Worm (Caenorhabditis elegans): ENCODE data around the gene F26D2.13.

Gene F26D2.13

DNA sequence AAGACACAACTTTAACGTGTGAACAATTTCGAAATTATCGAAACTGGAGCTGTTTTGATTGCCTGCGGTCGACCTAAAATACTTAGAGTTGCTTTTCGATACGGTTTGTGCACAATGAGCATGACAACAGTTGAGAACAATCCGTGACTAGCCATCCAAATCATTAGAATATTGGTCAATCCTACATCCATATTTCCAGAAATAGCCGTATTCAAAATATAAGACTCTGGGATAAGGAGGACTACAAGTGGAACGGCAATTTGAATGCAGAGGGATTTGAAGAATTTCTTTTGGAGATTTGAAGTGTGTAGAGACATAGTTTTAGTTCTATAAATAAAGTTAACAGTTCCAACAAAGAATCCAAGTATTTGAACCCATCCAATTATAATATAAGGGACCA is 24.0 kb upstream of the F26D2.13 start:
- TF ChIP-seq sdz-12 (GFP tag; optimal IDR thresholded peaks at IDR 0.05) (no peak), snpc-1.2 (GFP tag; IDR thresholded peaks at IDR 0.05) (no peak), unc-62 (GFP tag; optimal IDR thresholded peaks at IDR 0.05 in 1 of 2) (peak in 1 of 2 experiments; percentile 91), unc-62 (tag; optimal IDR thresholded peaks at IDR 0.05) (no peak), aha-1 (tag) (peak; percentile 83)

DNA sequence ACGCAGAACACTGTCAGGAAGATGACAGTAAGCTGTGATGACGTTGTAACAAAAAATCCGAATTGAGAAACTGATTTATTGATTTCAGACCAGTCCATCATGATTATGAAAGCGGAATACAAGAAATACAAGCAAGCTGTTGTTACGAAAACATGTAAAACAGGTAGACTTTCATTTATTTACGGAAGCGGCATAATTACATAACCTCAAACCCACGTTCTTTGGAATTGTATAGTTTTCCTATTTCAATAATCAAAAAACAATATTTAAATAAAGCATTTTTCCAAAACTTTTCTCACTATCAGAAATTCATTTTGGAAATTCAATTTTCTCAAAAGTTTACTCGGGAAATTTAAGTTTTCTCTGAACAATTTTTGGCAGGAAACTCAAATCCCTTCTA is 23.3 kb upstream of the F26D2.13 start, which contains the start of gene str-15:
Gene str-15, minus strand, starts transcription at position 101 of the 400 bp plus-strand sequence.
- TF ChIP-seq duxl-1 (tag; optimal IDR thresholded peaks at IDR 0.05; ENCODE audit: poor library complexity) = no peak
- no peak for TF ChIP-seq tag-97 (GFP tag; IDR thresholded peaks at IDR 0.05)
- no peak for TF ChIP-seq egl-43 (GFP tag; IDR thresholded peaks at IDR 0.05)
- no peak for TF ChIP-seq zfp-2 (tag; optimal IDR thresholded peaks at IDR 0.05)
- TF ChIP-seq daf-16 (GFP tag; optimal IDR thresholded peaks at IDR 0.05) = no peak
- TF ChIP-seq daf-16 (tag; optimal IDR thresholded peaks at IDR 0.05) = no peak
- no peak for TF ChIP-seq mes-2 (tag; optimal IDR thresholded peaks at IDR 0.05; ENCODE audit: poor library complexity, severe bottlenecking)
- no peak for TF ChIP-seq zip-11 (GFP tag; IDR thresholded peaks at IDR 0.05)

DNA sequence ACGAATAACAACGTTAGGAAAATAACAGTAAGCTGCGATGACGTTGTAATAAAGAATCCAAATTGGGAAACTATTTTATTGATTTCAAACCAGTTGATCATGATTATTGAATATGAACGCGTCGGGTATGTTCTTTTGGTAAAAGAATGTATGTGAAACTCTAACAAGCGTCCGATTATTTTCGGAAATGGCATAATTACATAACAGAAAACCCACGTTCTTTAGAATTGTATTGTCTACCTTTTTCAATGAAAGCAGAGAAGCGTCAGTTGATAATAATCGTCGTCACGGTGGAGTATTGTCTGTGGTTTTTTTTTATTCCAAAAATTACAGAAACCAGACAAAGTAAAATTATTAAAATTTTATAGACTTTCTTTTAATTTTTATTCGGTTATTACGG is 19.7 kb upstream of the F26D2.13 start, which contains the start of gene str-14:
Gene str-14, minus strand, starts transcription at position 101 of the 400 bp plus-strand sequence.
- TF ChIP-seq arid-1 (GFP tag; conservative IDR thresholded peaks at IDR 0.05) = no peak
- no peak for TF ChIP-seq nhr-41 (GFP tag; IDR thresholded peaks at IDR 0.05)
- no peak for TF ChIP-seq mes-2 (tag; optimal IDR thresholded peaks at IDR 0.05; ENCODE audit: poor library complexity, severe bottlenecking)
- no peak for TF ChIP-seq madf-5 (GFP tag; IDR thresholded peaks at IDR 0.05)
- TF ChIP-seq vab-7 (GFP tag; IDR thresholded peaks at IDR 0.05) = no peak
- no peak for TF ChIP-seq daf-16 (GFP tag; optimal IDR thresholded peaks at IDR 0.05)
- TF ChIP-seq daf-16 (tag; optimal IDR thresholded peaks at IDR 0.05) = no peak

DNA sequence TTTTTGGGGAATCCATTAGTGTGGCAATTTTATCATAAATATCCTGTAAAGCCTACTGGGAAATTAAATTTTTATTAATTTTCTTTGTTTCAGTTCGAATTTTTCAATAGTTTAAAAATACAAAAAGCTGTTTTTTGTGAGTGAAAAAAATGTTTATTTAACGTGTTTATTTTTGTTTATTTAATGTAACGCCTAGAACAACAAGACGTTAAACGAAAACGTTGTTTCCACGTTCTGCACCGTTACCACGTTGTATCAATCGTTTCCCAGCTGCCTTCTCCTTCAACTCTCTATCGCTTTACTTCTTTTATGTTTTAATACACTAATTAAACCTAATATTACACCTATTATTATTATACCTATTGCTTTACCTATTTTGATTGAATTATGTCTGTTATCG is 12.3 kb upstream of the F26D2.13 start, which contains the start of gene T08G3.13:
Gene T08G3.13, plus strand, starts transcription at position 301 of the 400 bp plus-strand sequence.
- TF ChIP-seq hlh-11 (tag; optimal IDR thresholded peaks at IDR 0.05) = no peak
- no peak for TF ChIP-seq lir-3 (tag; optimal IDR thresholded peaks at IDR 0.05)
- no peak for TF ChIP-seq zfp-2 (tag; optimal IDR thresholded peaks at IDR 0.05)

DNA sequence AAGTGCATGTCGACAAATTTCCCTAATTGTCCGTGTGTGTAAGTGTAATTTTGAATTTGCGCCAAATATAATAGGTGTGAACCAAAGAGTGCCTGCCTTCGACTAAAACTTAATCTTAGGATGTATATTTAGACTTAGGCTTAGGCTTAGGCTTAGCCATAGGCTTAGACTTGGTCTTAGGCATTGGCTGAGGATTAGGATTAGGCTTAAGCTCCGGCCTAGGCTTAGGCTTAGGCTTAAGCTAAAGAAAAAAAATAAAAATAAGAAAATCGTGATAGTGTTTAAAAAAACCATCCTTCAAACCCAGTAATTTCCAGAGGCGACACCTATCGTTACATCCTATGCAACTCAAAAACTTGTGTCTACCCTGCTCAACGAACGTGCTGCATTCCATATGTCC is 10.8 kb upstream of the F26D2.13 start:
- TF ChIP-seq ceh-28 (tag; optimal IDR thresholded peaks at IDR 0.05) = no peak
- no peak for TF ChIP-seq ceh-82 (tag; optimal IDR thresholded peaks at IDR 0.05)
- TF ChIP-seq spr-1 (tag; optimal IDR thresholded peaks at IDR 0.05) = no peak
- no peak for TF ChIP-seq nhr-237 (tag; optimal IDR thresholded peaks at IDR 0.05)
- no peak for TF ChIP-seq ceh-20 (GFP tag; IDR thresholded peaks at IDR 0.05)

DNA sequence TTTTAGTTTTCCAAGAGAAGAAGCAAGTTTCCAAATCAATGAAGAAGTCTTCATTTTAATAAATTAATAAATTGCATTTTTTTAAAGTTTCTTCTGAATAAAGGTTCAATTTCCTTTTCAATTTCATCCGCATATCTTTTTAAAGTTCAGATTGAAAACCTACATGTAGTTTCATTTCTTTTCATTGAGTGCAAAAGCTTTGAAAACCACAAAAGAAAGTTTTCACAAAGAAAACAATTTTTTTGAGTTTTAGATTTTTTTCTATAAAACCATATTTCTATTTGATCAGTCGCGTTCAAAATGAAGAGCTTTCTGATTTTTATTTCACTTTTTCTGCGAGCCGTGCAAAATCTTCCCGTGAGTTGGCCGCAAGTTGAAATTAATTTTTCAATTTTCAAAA is 10.3 kb upstream of the F26D2.13 start, which contains the start of gene T08G3.6:
Gene T08G3.6, plus strand, starts transcription at position 301 of the 400 bp plus-strand sequence.
- TF ChIP-seq fkh-10 (GFP tag; optimal IDR thresholded peaks at IDR 0.05) = no peak
- TF ChIP-seq vab-7 (GFP tag; IDR thresholded peaks at IDR 0.05) = no peak
- TF ChIP-seq mdt-29 (GFP tag; IDR thresholded peaks at IDR 0.05) = no peak
- TF ChIP-seq ZK546.5 (tag; optimal IDR thresholded peaks at IDR 0.05) = no peak
- no peak for TF ChIP-seq lin-39 (tag; optimal IDR thresholded peaks at IDR 0.05)
- no peak for TF ChIP-seq lsy-2 (tag; optimal IDR thresholded peaks at IDR 0.05)
- no peak for TF ChIP-seq Y75B8A.6 (GFP tag; IDR thresholded peaks at IDR 0.05)
- TF ChIP-seq ceh-20 (GFP tag; IDR thresholded peaks at IDR 0.05) = no peak
- TF ChIP-seq unc-39 (tag; optimal IDR thresholded peaks at IDR 0.05) = no peak
- TF ChIP-seq Y105C5A.15 (GFP tag; IDR thresholded peaks at IDR 0.05) = no peak
- no peak for TF ChIP-seq ceh-32 (tag; optimal IDR thresholded peaks at IDR 0.05; ENCODE audit: poor library complexity)
- no peak for TF ChIP-seq hif-1 (tag; optimal IDR thresholded peaks at IDR 0.05)
- TF ChIP-seq gei-8 (GFP tag; optimal IDR thresholded peaks at IDR 0.05) = no peak
- TF ChIP-seq ctbp-1 (GFP tag; IDR thresholded peaks at IDR 0.05) = no peak
- TF ChIP-seq ceh-44 (GFP tag; IDR thresholded peaks at IDR 0.05) = no peak
- TF ChIP-seq zip-11 (GFP tag; IDR thresholded peaks at IDR 0.05) = no peak
- no peak for TF ChIP-seq aha-1 (tag)
- TF ChIP-seq mep-1 (tag; optimal IDR thresholded peaks at IDR 0.05) = no peak
